Fruit fly (Drosophila melanogaster) whole organism, larva: ENCODE measurements around the gene mib1.

Experiments used
- noc ChIP-seq: fragments of 200-800 bp; sonication (Bioruptor generic); optimal IDR thresholded peaks from 3 replicates; lab custom pipeline; 2019; ENCODE audit warnings: missing biosample characterization, mild to moderate bottlenecking, missing genetic modification characterization, moderate library complexity

Gene mib1

dm6 chr3L:16015765-16016760 is 4.5 kb upstream of the mib1 start:
- no peak for TF ChIP-seq noc (tag; lab: Kevin White, UChicago)

- TF ChIP-seq noc (tag; lab: Kevin White, UChicago), result peak; percentile 5
Observed at dm6 chr3L:16014515-16014914, 2.9 kb upstream of the mib1 start.

dm6 chr3L:16013198-16013982 is 1.8 kb upstream of the mib1 start:
- TF ChIP-seq noc (tag; lab: Kevin White, UChicago), result no peak

- no peak for TF ChIP-seq noc (tag; lab: Kevin White, UChicago)
Observed at dm6 chr3L:16012315-16012950, 821 bp upstream of the mib1 start.

dm6 chr3L:16010176-16010575 is 1.4 kb downstream of the mib1 start:
- no peak for TF ChIP-seq noc (tag; lab: Kevin White, UChicago)

dm6 chr3L:16004401-16005237 is 7.0 kb downstream of the mib1 start, which contains the start of the genes hzg and mRpS31:
Gene hzg (minus strand): TSS chr3L:16004736.
Gene mRpS31 (plus strand): TSS chr3L:16005193.
- peak; percentile 49 for TF ChIP-seq noc (tag; lab: Kevin White, UChicago)

dm6 chr3L:16002116-16002716 is 9.4 kb downstream of the mib1 start:
- TF ChIP-seq noc (tag; lab: Kevin White, UChicago), result no peak

DNA sequence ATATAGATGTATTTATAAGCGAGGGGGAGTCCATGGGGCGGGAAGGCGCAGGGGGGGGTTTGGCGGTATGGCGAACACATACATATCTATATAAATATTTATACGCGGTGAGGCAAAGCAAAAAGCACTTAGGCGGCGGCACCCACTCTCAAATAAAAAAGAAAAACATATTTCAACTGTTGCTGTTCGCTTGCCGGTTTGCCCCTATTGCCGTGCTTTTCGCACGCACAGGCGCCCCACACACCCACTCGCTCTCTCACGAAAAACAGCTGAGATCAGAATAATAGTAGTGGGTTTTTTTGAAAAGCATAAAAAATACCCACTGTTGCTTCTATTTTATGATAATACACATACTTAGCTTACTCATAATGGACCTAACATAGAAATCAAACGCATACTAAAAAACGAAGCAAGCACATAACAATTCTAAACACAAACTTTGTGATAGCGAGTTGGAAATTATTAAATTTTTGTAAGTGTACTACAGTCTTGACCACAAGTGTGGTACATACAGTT is 10.4 kb downstream of the mib1 start:
- TF ChIP-seq noc (tag; lab: Kevin White, UChicago), result peak; percentile 98

DNA sequence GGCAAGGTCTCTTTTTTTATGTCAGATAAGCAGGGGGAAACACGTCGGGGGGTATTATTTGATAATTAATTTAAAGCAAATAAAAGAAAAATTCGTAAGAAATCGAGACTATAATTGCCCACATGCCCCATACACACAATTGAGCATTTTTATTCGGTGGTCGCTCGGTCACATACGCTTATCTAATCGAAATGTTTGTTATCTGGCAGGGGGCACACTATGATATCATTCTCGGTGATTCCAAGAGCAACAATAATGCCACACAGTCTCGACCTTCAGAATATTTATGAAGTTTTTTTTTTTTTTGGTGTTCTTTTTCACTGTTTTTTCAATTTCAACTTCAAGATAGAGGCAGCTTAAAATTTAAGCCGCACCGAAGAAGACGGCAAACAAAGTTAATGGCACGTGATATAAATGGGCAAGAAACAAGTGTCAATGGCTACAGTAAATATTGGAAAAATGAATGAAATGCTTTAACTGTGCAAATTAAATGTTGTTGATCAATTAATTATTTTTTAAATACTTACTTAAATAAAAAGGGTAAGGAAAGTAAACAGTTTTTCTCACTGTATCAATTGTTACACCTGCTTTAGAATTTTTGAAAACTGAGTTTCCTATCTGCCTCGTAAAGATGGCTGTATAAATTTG is 12.1 kb downstream of the mib1 start:
- TF ChIP-seq noc (tag; lab: Kevin White, UChicago), result peak; percentile 52

- TF ChIP-seq noc (tag; lab: Kevin White, UChicago), result no peak
Observed at dm6 chr3L:15998217-15998616, 13.4 kb downstream of the mib1 start.

dm6 chr3L:15996019-15996418 is 15.6 kb downstream of the mib1 start:
- TF ChIP-seq noc (tag; lab: Kevin White, UChicago), result no peak

DNA sequence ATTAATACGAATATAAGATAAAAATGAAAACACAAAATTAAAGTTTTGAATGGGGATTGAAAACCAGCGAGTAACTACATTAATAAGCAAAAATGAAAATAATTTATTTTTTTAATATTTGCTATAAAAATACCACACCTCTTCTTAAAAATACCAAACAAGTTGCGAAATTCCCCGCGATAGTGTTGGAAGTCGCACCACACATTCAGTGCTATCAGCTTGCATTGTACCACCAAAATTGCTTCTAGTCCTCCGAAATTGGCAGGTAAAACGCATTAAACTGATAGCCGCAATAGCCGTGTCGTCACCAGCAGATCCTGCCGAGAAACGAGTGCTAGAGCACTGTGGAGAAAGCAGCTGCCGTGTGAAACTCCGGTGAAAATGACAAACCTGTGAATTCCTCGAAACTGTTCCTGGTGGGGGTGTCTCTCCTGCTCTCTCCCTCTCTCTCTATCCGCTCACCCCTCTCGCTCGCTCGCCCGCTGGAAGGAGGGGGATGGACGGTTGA is 23.5 kb downstream of the mib1 start, which contains the start of gene Hip14:
TSS of gene Hip14 (plus strand) at position 198 of the 508 bp plus-strand sequence.
- no peak for TF ChIP-seq noc (tag; lab: Kevin White, UChicago)

DNA sequence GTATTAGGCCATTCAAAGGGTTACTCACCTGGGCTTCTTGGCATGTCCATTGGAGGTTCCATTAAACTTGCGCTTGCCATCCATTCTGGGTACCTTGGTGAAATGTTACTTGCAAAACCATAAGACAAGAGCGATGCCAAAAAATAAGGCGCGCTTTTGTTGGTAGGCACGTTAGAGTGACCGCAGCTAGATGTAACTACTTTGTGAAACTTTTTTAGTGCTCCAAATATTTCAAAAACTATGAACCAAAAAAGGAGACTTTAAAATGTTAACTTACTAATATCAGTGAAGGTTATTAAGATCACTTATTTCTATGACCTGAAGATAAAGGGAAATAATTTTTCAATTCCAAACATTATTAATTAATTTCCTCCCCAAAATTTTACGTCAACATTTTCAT is 24.0 kb downstream of the mib1 start, which contains the start of gene PolD1:
TSS of gene PolD1 (minus strand) at position 181 of the 400 bp plus-strand sequence.
- no peak for TF ChIP-seq noc (tag; lab: Kevin White, UChicago)
